Fruit fly (Drosophila melanogaster) whole organism, adult: ENCODE results near the gene Alh.

Source experiments
- CG11617 ChIP-seq: fragments of 200-800 bp; sonication (Bioruptor generic); optimal IDR thresholded peaks from 2 replicates; lab custom pipeline; 2017; ENCODE audit warnings: mild to moderate bottlenecking, missing biosample characterization, missing genetic modification reagents, missing genetic modification characterization
- CG12768 ChIP-seq: fragments of 200-800 bp; sonication (Bioruptor generic); optimal IDR thresholded peaks from 2 replicates; lab custom pipeline; 2017; ENCODE audit warnings: missing biosample characterization, missing genetic modification characterization, mild to moderate bottlenecking, moderate library complexity, missing genetic modification reagents
- CG14711 ChIP-seq: fragments of 200-800 bp; sonication (Bioruptor generic); optimal IDR thresholded peaks from 2 replicates; lab custom pipeline; 2018; ENCODE audit warnings: missing biosample characterization, mild to moderate bottlenecking, missing genetic modification characterization, moderate library complexity
- CG1620 ChIP-seq: fragments of 200-800 bp; sonication (Bioruptor generic); optimal IDR thresholded peaks from 2 replicates; lab custom pipeline; 2016; ENCODE audit warnings: missing biosample characterization, missing genetic modification characterization
- CG33017 ChIP-seq: fragments of 200-800 bp; sonication (Bioruptor generic); optimal IDR thresholded peaks from 2 replicates; lab custom pipeline; 2018; ENCODE audit warnings: missing biosample characterization, mild to moderate bottlenecking, missing genetic modification characterization, moderate library complexity
- CG5204 ChIP-seq: fragments of 200-800 bp; sonication (Bioruptor generic); optimal IDR thresholded peaks from 2 replicates; lab custom pipeline; 2016; ENCODE audit warnings: missing biosample characterization, missing genetic modification characterization
- CG7045 ChIP-seq: fragments of 200-800 bp; sonication (Bioruptor generic); optimal IDR thresholded peaks from 2 replicates; lab custom pipeline; 2017; ENCODE audit warnings: missing biosample characterization, mild to moderate bottlenecking, missing genetic modification characterization
- CG7101 ChIP-seq: fragments of 200-800 bp; sonication (Bioruptor generic); optimal IDR thresholded peaks from 2 replicates; lab custom pipeline; 2018; ENCODE audit warnings: missing biosample characterization, mild to moderate bottlenecking, missing genetic modification characterization, moderate library complexity
- Clk ChIP-seq: fragments of 200-800 bp; sonication (Bioruptor generic); optimal IDR thresholded peaks from 2 replicates; lab custom pipeline; 2017; ENCODE audit warnings: missing biosample characterization, missing genetic modification characterization
- Crg-1 ChIP-seq: fragments of 200-800 bp; sonication (Bioruptor generic); optimal IDR thresholded peaks from 2 replicates; lab custom pipeline; 2016; ENCODE audit warnings: missing biosample characterization, missing genetic modification characterization
- Hr96 ChIP-seq: fragments of 200-800 bp; sonication (Bioruptor generic); optimal IDR thresholded peaks from 2 replicates; lab custom pipeline; 2016; ENCODE audit warnings: missing biosample characterization, missing genetic modification characterization
- Mnt ChIP-seq: fragments of 200-800 bp; sonication (Bioruptor generic); optimal IDR thresholded peaks from 2 replicates; lab custom pipeline; 2016; ENCODE audit warnings: missing biosample characterization, mild to moderate bottlenecking, missing genetic modification characterization
- bab1 ChIP-seq: fragments of 200-800 bp; sonication (Bioruptor generic); optimal IDR thresholded peaks from 3 replicates; lab custom pipeline; 2019; ENCODE audit warnings: missing biosample characterization, mild to moderate bottlenecking, missing genetic modification characterization, moderate library complexity
- cic ChIP-seq: fragments of 200-800 bp; sonication (Bioruptor generic); optimal IDR thresholded peaks from 2 replicates; lab custom pipeline; 2017; ENCODE audit warnings: missing biosample characterization, mild to moderate bottlenecking, missing genetic modification characterization, moderate library complexity
- cnc ChIP-seq, 2 experiments: fragments of >200 bp; optimal IDR thresholded peaks; 2 replicates each; lab custom pipeline; 2017
- kay ChIP-seq: fragments of 200-800 bp; sonication (Bioruptor generic); peaks from one replicate; lab custom pipeline; 2016; ENCODE audit warnings: missing biosample characterization, missing genetic modification characterization, borderline replicate concordance
- ovo ChIP-seq: fragments of 200-800 bp; sonication (Bioruptor generic); optimal IDR thresholded peaks from 2 replicates; lab custom pipeline; 2016; ENCODE audit warnings: missing biosample characterization, missing genetic modification characterization
- pad ChIP-seq: fragments of 200-800 bp; sonication (Bioruptor generic); optimal IDR thresholded peaks from 3 replicates; lab custom pipeline; 2017; ENCODE audit warnings: missing biosample characterization, missing genetic modification characterization, mild to moderate bottlenecking, moderate library complexity, missing genetic modification reagents
- tj ChIP-seq: fragments of 200-800 bp; sonication (Bioruptor generic); optimal IDR thresholded peaks from 3 replicates; lab custom pipeline; 2017; ENCODE audit warnings: missing biosample characterization, mild to moderate bottlenecking, missing genetic modification characterization, moderate library complexity
- toe ChIP-seq: fragments of 200-800 bp; sonication (Bioruptor generic); optimal IDR thresholded peaks from 2 replicates; lab custom pipeline; 2016; ENCODE audit warnings: missing biosample characterization, missing genetic modification characterization

The Alh gene

DNA sequence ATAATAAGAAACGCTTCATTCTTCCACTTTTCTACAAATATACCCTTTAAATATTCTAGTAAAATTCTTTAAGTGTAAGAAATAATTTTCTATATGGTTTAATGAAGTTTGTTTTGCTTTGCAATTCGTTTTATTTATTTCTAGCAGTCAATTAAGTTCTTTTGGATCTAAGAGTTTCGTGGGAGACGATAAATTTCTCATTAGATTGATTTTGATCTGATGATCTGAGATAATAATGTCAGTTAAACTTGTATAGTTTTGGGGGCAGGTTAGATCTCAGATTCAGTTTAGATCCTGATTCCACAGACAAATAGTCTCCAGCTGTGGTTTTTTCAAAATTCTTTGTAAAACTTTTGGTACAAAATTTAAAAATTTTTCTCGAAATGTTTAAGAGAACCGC is 65.0 kb downstream of the Alh start, which contains the start of gene dj:
TSS of gene dj (plus strand) at position 301 of the 400 bp plus-strand sequence.
- TF ChIP-seq tj (GFP tag; lab: Kevin White, UChicago), result no peak
- no peak for TF ChIP-seq kay (GFP tag; lab: Kevin White, UChicago)
- no peak for TF ChIP-seq CG33017 (tag; lab: Kevin White, UChicago)
- TF ChIP-seq Clk (GFP tag; lab: Kevin White, UChicago), result no peak
- no peak for TF ChIP-seq bab1 (GFP tag; lab: Kevin White, UChicago)
- no peak for TF ChIP-seq pad (GFP tag; lab: Kevin White, UChicago)
- TF ChIP-seq Crg-1 (GFP tag; lab: Kevin White, UChicago), result no peak
- no peak for TF ChIP-seq Hr96 (GFP tag; lab: Kevin White, UChicago)
- no peak for TF ChIP-seq CG12768 (GFP tag; lab: Kevin White, UChicago)
- no peak for TF ChIP-seq CG1620 (GFP tag; lab: Kevin White, UChicago)
- no peak for TF ChIP-seq cnc (optimal IDR thresholded peaks at IDR 0.05; lab: Kevin White, UChicago)
- no peak for TF ChIP-seq CG5204 (GFP tag; lab: Kevin White, UChicago)
- no peak for TF ChIP-seq CG11617 (GFP tag; lab: Kevin White, UChicago)
- no peak for TF ChIP-seq ovo
- TF ChIP-seq cic (GFP tag; lab: Kevin White, UChicago), result no peak
- TF ChIP-seq CG7101 (tag; lab: Kevin White, UChicago), result no peak
- TF ChIP-seq toe, result no peak

DNA sequence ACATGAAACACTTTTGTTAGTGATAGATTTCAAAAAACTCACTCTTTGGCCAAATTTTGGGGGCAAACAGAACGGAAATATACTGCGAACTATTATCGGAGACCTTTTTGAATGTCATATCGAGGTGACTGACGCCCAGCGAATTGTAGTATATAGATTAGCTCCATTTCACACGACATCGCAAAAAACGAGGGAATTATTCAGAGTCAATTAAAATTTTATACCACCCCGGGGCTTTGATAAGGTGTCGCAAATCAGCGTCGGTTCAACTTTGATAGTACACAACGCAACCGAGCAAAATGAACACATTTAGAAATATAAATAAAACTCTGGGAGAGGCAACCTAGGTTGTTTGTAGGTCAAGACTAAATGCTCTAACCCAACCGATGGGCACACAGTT is 66.0 kb downstream of the Alh start:
- TF ChIP-seq tj (GFP tag; lab: Kevin White, UChicago) (no peak), cic (GFP tag; lab: Kevin White, UChicago) (peak; percentile 49), CG5204 (GFP tag; lab: Kevin White, UChicago) (no peak), Crg-1 (GFP tag; lab: Kevin White, UChicago) (no peak), CG14711 (tag; lab: Kevin White, UChicago) (no peak), cnc (optimal IDR thresholded peaks at IDR 0.05; lab: Kevin White, UChicago) (no peak)

DNA sequence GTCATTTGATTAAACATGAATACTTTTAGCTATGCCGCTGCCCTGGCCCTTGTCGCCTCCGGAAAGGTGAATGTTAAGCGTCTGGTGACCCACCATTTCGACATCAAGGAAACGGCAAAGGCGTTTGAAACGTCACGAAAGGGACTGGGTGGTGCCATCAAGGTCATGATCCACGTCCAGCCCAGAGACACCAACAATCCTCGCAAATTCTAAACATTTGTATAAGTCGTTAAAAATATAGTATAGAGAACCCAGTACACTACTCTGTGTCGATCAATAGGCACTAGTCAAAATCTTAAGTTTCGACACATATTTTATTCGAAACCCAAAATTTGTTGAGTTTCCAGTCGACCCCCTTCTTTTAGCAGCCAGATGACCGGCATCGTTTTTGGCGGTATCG is 69.7 kb downstream of the Alh start, which contains the start of gene CG1979:
TSS of gene CG1979 (plus strand) at position 301 of the 400 bp plus-strand sequence.
- TF ChIP-seq Mnt (GFP tag; lab: Kevin White, UChicago) (no peak), toe (no peak), pad (GFP tag; lab: Kevin White, UChicago) (no peak), ovo (no peak), CG5204 (GFP tag; lab: Kevin White, UChicago) (no peak), Hr96 (GFP tag; lab: Kevin White, UChicago) (no peak), CG11617 (GFP tag; lab: Kevin White, UChicago) (no peak), CG7101 (tag; lab: Kevin White, UChicago) (no peak), cic (GFP tag; lab: Kevin White, UChicago) (no peak)

dm6 chr3R:7052242-7052641 is 71.7 kb downstream of the Alh start, which contains the start of gene Sodh1:
Gene Sodh1, plus strand, starts transcription at chr3R:7052335.
- TF ChIP-seq bab1 (GFP tag; lab: Kevin White, UChicago) (no peak), CG12768 (GFP tag; lab: Kevin White, UChicago) (no peak), Mnt (GFP tag; lab: Kevin White, UChicago) (peak; percentile 26), CG7045 (GFP tag; lab: Kevin White, UChicago) (no peak), CG7101 (tag; lab: Kevin White, UChicago) (no peak), CG14711 (tag; lab: Kevin White, UChicago) (no peak), cic (GFP tag; lab: Kevin White, UChicago) (peak; percentile 63), Hr96 (GFP tag; lab: Kevin White, UChicago) (no peak), ovo (no peak), Crg-1 (GFP tag; lab: Kevin White, UChicago) (no peak), tj (GFP tag; lab: Kevin White, UChicago) (no peak), CG1620 (GFP tag; lab: Kevin White, UChicago) (no peak), toe (no peak)
